Fruit fly (Drosophila melanogaster) whole organism, prepupa: ENCODE data around the gene CG4101.

Experiments used
- CG11294 ChIP-seq: fragments of 200-800 bp; sonication (Bioruptor generic); IDR thresholded peaks from 2 replicates; pipeline ENCODE4 v1.3.6; 2022; ENCODE audit warnings: missing biosample characterization, missing genetic modification characterization
- CG11762 ChIP-seq: fragments of 200-800 bp; sonication (Bioruptor generic); optimal IDR thresholded peaks from 3 replicates; lab custom pipeline; 2016; ENCODE audit warnings: missing biosample characterization, missing genetic modification characterization; ENCODE audit not compliant: insufficient read depth
- CG8632 ChIP-seq: fragments of 200-800 bp; sonication (Bioruptor generic); optimal IDR thresholded peaks from 3 replicates; lab custom pipeline; 2016; ENCODE audit warnings: missing biosample characterization, missing genetic modification characterization
- Sox102F ChIP-seq: fragments of 200-800 bp; sonication (Bioruptor generic); optimal IDR thresholded peaks from 2 replicates; lab custom pipeline; 2016; ENCODE audit warnings: missing biosample characterization, mild to moderate bottlenecking, missing genetic modification characterization

dm6 chr3L:16640509-16641068 is 28.3 kb downstream of the CG4101 start:
- no peak for TF ChIP-seq CG11762 (GFP tag; lab: Kevin White, UChicago)
- no peak for TF ChIP-seq Sox102F (GFP tag; lab: Kevin White, UChicago)
- TF ChIP-seq CG11294 (GFP tag; lab: Robert Waterston, UW), result no peak
- peak; percentile 1 for TF ChIP-seq CG8632 (GFP tag; lab: Kevin White, UChicago)
